Fruit fly (Drosophila melanogaster): ENCODE results near the gene CG46280.

The CG46280 gene

dm6 chr3R:13068022-13068421 lies 37.6 kb upstream of the CG46280 start (continued):
- TF ChIP-seq CG6765 (GFP tag; optimal IDR thresholded peaks at IDR 0.05) (peak; percentile 49), CG7839 (tag; optimal IDR thresholded peaks at IDR 0.05) (peak; percentile 78), dmrt11E (tag; optimal IDR thresholded peaks at IDR 0.05) (peak; percentile 91), knrl (GFP tag; IDR thresholded peaks at IDR 0.05; ENCODE audit: partially characterized antibody) (no peak), CG12744 (GFP tag; optimal IDR thresholded peaks at IDR 0.05) (peak; percentile 64), CG4707 (GFP tag; optimal IDR thresholded peaks at IDR 0.05) (peak; percentile 90), esg (GFP tag; conservative IDR thresholded peaks at IDR 0.05) (no peak), eyg (GFP tag; optimal IDR thresholded peaks at IDR 0.05) (peak; percentile 66), CG13624 (GFP tag; optimal IDR thresholded peaks at IDR 0.05) (peak; percentile 44), btn (GFP tag; optimal IDR thresholded peaks at IDR 0.05) (peak; percentile 84), sisA (GFP tag; IDR thresholded peaks at IDR 0.05) (peak; percentile 27; the same call in 1 of the 2 replicates), B-H1 (GFP tag; IDR thresholded peaks at IDR 0.05) (peak; percentile 47; the same call in 1 of the 3 replicates), Usf (GFP tag; optimal IDR thresholded peaks at IDR 0.05) (peak; percentile 40), CG1024 (GFP tag; IDR thresholded peaks at IDR 0.05) (peak; percentile 81), ftz-f1 (GFP tag; optimal IDR thresholded peaks at IDR 0.05) (no peak), dati (GFP tag; IDR thresholded peaks at IDR 0.05) (no peak), Sry-δ (GFP tag; optimal IDR thresholded peaks at IDR 0.05) (peak; percentile 46), Mes4 (GFP tag; optimal IDR thresholded peaks at IDR 0.05) (peak; percentile 85), CG1832 (GFP tag; optimal IDR thresholded peaks at IDR 0.05) (no peak), caup (GFP tag; optimal IDR thresholded peaks at IDR 0.05; ENCODE audit: severe bottlenecking) (peak; percentile 93), ab (GFP tag; optimal IDR thresholded peaks at IDR 0.05) (no peak), CG17186 (GFP tag; optimal IDR thresholded peaks at IDR 0.05) (peak; percentile 87), Scr (GFP tag; IDR thresholded peaks at IDR 0.05; ENCODE audit: partially characterized antibody) (no peak), CG7556 (GFP tag; optimal IDR thresholded peaks at IDR 0.05) (peak; percentile 82), vnd (GFP tag; IDR thresholded peaks at IDR 0.05; ENCODE audit: partially characterized antibody) (no peak), CG16815 (GFP tag; optimal IDR thresholded peaks at IDR 0.05) (peak; percentile 22), CG6854 (GFP tag; optimal IDR thresholded peaks at IDR 0.05) (peak; percentile 79), ind (GFP tag; optimal IDR thresholded peaks at IDR 0.05) (peak; percentile 52), Dip3 (GFP tag; optimal IDR thresholded peaks at IDR 0.05) (no peak), Drgx (GFP tag; IDR thresholded peaks at IDR 0.05) (no peak), CG32767 (GFP tag; IDR thresholded peaks at IDR 0.05) (peak; percentile 38; the same call in 1 of the 2 replicates), CG7987 (GFP tag; optimal IDR thresholded peaks at IDR 0.05) (peak; percentile 98), CG11093 (GFP tag; IDR thresholded peaks at IDR 0.05) (peak; percentile 13; the same call in 1 of the 3 replicates), CG12236 (GFP tag; optimal IDR thresholded peaks at IDR 0.05) (peak; percentile 87), Atf-2 (GFP tag; optimal IDR thresholded peaks at IDR 0.05) (peak; percentile 59), Dbx (GFP tag; IDR thresholded peaks at IDR 0.05) (0 out of 3 replicates have a peak, but pooled peaks have one; percentile 36), CG10321 (GFP tag; IDR thresholded peaks at IDR 0.05) (0 out of 2 replicates have a peak, but pooled peaks have one; percentile 28), cg (GFP tag; optimal IDR thresholded peaks at IDR 0.05) (peak; percentile 33), CG6272 (GFP tag; IDR thresholded peaks at IDR 0.05) (no peak), nau (GFP tag; optimal IDR thresholded peaks at IDR 0.05) (peak; percentile 97), CG6175 (GFP tag; IDR thresholded peaks at IDR 0.05) (no peak), vfl (GFP tag; optimal IDR thresholded peaks at IDR 0.05) (no peak), wek (GFP tag; optimal IDR thresholded peaks at IDR 0.05) (peak; percentile 93), CG9609 (GFP tag; optimal IDR thresholded peaks at IDR 0.05) (peak; percentile 46), CG3065 (GFP tag; optimal IDR thresholded peaks at IDR 0.05) (peak; percentile 73), cas (GFP tag; IDR thresholded peaks at IDR 0.05) (no peak), sim (GFP tag; IDR thresholded peaks at IDR 0.05) (peak; percentile 94), CG6683 (GFP tag; optimal IDR thresholded peaks at IDR 0.05) (peak; percentile 82), CG17912 (GFP tag; optimal IDR thresholded peaks at IDR 0.05) (peak; percentile 89), lbe (GFP tag; optimal IDR thresholded peaks at IDR 0.05) (no peak), fd64A (GFP tag; optimal IDR thresholded peaks at IDR 0.05) (peak; percentile 99)

All from whole organism, embryonic.